Worm (Caenorhabditis elegans) whole organism, L4 larva: Measurements from ENCODE around the gene Y71H2AM.11.

Source experiments
- F26F4.8 ChIP-seq: fragments of 200-800 bp; sonication (Bioruptor generic); conservative IDR thresholded peaks from 2 replicates; pipeline ENCODE4 v1.3.6; 2022; ENCODE audit warnings: missing genetic modification characterization, missing compliant biosample characterization
- F37D6.2 ChIP-seq: sonication (generic microtip); optimal IDR thresholded peaks from 2 replicates; lab custom pipeline; 2016; ENCODE audit warnings: mild to moderate bottlenecking, missing genetic modification characterization, missing compliant biosample characterization
- F44E2.7 ChIP-seq: fragments of 200-800 bp; sonication (Bioruptor generic); IDR thresholded peaks from 2 replicates; pipeline ENCODE4 v2.1.2; 2022; ENCODE audit warnings: missing genetic modification characterization, missing compliant biosample characterization
- F49E8.2 ChIP-seq: sonication (generic microtip); optimal IDR thresholded peaks from 2 replicates; lab custom pipeline; 2016; ENCODE audit warnings: missing compliant biosample characterization, mild to moderate bottlenecking, missing genetic modification characterization, borderline replicate concordance
- R02D3.7 ChIP-seq: fragments of 150-350 bp; sonication (generic microtip); optimal IDR thresholded peaks from 3 replicates; lab custom pipeline; 2014; ENCODE audit warnings: missing biosample characterization, missing genetic modification characterization
- T20F7.1 ChIP-seq: fragments of 200-800 bp; sonication (Bioruptor generic); optimal IDR thresholded peaks from 2 replicates; lab custom pipeline; 2018; ENCODE audit warnings: mild to moderate bottlenecking, missing genetic modification characterization, missing compliant biosample characterization
- Y105C5A.15 ChIP-seq: fragments of 200-800 bp; sonication (Bioruptor generic); IDR thresholded peaks from 2 replicates; pipeline ENCODE4 v1.3.6; 2022; ENCODE audit warnings: missing genetic modification characterization, missing compliant biosample characterization
- ZK337.2 ChIP-seq: fragments of 200-800 bp; sonication (Bioruptor generic); IDR thresholded peaks from 2 replicates; pipeline ENCODE4 v1.3.6; 2022; ENCODE audit warnings: missing genetic modification reagents, missing genetic modification characterization, missing compliant biosample characterization
- ZK546.5 ChIP-seq, 2 experiments: sonication (generic microtip); optimal IDR thresholded peaks; 2 replicates each; lab custom pipeline; 2017; ENCODE audit warnings: missing biosample characterization in 2 of 2, missing genetic modification characterization in 2 of 2
- aly-2 ChIP-seq: sonication (generic microtip); optimal IDR thresholded peaks from 2 replicates; lab custom pipeline; 2018; ENCODE audit warnings: missing biosample characterization, missing genetic modification characterization
- ceh-28 ChIP-seq: fragments of 150-350 bp; optimal IDR thresholded peaks from 2 replicates; lab custom pipeline; 2014; ENCODE audit warnings: missing biosample characterization, missing genetic modification reagents, missing genetic modification characterization
- ceh-32 ChIP-seq: sonication (generic microtip); optimal IDR thresholded peaks from 2 replicates; lab custom pipeline; 2016; ENCODE audit warnings: mild to moderate bottlenecking, missing genetic modification characterization, missing compliant biosample characterization; ENCODE audit not compliant: poor library complexity
- ceh-44 ChIP-seq: fragments of 200-800 bp; sonication (Bioruptor generic); IDR thresholded peaks from 2 replicates; pipeline ENCODE4 v1.3.6; 2022; ENCODE audit warnings: missing genetic modification reagents, missing genetic modification characterization, missing compliant biosample characterization
- ceh-82 ChIP-seq: sonication (generic microtip); optimal IDR thresholded peaks from 2 replicates; lab custom pipeline; 2017; ENCODE audit warnings: missing biosample characterization, missing genetic modification characterization
- ces-1 ChIP-seq: fragments of 150-350 bp; sonication (generic microtip); optimal IDR thresholded peaks from 4 replicates; lab custom pipeline; 2014; ENCODE audit warnings: missing biosample characterization, missing genetic modification reagents, missing genetic modification characterization
- daf-16 ChIP-seq, 3 experiments: sonication (generic microtip); optimal IDR thresholded peaks; 2 replicates each; lab custom pipeline; 2016 to 2017; ENCODE audit warnings: missing genetic modification characterization in 3 of 3, missing genetic modification reagents in 3 of 3, mild to moderate bottlenecking in 2 of 3, missing compliant biosample characterization in 2 of 3, missing biosample characterization in 1 of 3, moderate library complexity in 1 of 3
- daf-8 ChIP-seq: fragments of 200-800 bp; sonication (Bioruptor generic); IDR thresholded peaks from 2 replicates; pipeline ENCODE4 v1.3.6; 2022; ENCODE audit warnings: missing genetic modification characterization, missing compliant biosample characterization
- dmd-6 ChIP-seq: fragments of 200-800 bp; sonication (Bioruptor generic); IDR thresholded peaks from 2 replicates; pipeline ENCODE4 v1.3.6; 2022; ENCODE audit warnings: missing genetic modification reagents, missing genetic modification characterization, missing compliant biosample characterization
- dmd-8 ChIP-seq: fragments of 200-800 bp; sonication (Bioruptor generic); IDR thresholded peaks from 2 replicates; pipeline ENCODE4 v1.3.6; 2022; ENCODE audit warnings: missing genetic modification characterization, missing compliant biosample characterization
- dpl-1 ChIP-seq: fragments of 150-350 bp; optimal IDR thresholded peaks from 2 replicates; lab custom pipeline; 2014; ENCODE audit warnings: missing biosample characterization, missing genetic modification reagents, missing genetic modification characterization
- dve-1 ChIP-seq: sonication (generic microtip); optimal IDR thresholded peaks from 2 replicates; lab custom pipeline; 2017; ENCODE audit warnings: antibody characterized with exemption, mild to moderate bottlenecking, missing genetic modification characterization, missing compliant biosample characterization; ENCODE audit not compliant: insufficient read depth
- egl-27 ChIP-seq: sonication (generic microtip); optimal IDR thresholded peaks from 3 replicates; lab custom pipeline; 2017; ENCODE audit warnings: missing biosample characterization, missing genetic modification reagents, missing genetic modification characterization
- egl-43 ChIP-seq: fragments of 200-800 bp; sonication (Bioruptor generic); IDR thresholded peaks from 2 replicates; pipeline ENCODE4 v1.3.6; 2022; ENCODE audit warnings: missing genetic modification reagents, missing genetic modification characterization, missing compliant biosample characterization
- hlh-11 ChIP-seq: fragments of 200-800 bp; sonication (Bioruptor generic); optimal IDR thresholded peaks from 2 replicates; lab custom pipeline; 2018; ENCODE audit warnings: mild to moderate bottlenecking, missing genetic modification characterization, missing compliant biosample characterization
- jun-1 ChIP-seq: fragments of 150-350 bp; optimal IDR thresholded peaks from 2 replicates; lab custom pipeline; 2014; ENCODE audit warnings: missing biosample characterization, missing genetic modification reagents, missing genetic modification characterization
- lin-1 ChIP-seq: fragments of 200-800 bp; sonication (Bioruptor generic); IDR thresholded peaks from 2 replicates; pipeline ENCODE4 v1.3.6; 2022; ENCODE audit warnings: missing genetic modification reagents, missing genetic modification characterization, missing compliant biosample characterization
- lin-13 ChIP-seq: fragments of 150-350 bp; optimal IDR thresholded peaks from 2 replicates; lab custom pipeline; 2014; ENCODE audit warnings: missing biosample characterization, missing genetic modification reagents, missing genetic modification characterization
- lin-29 ChIP-seq: fragments of 200-800 bp; sonication (Bioruptor generic); IDR thresholded peaks from 2 replicates; pipeline ENCODE4 v1.3.6; 2022; ENCODE audit warnings: missing genetic modification reagents, missing genetic modification characterization, missing compliant biosample characterization
- lir-3 ChIP-seq: sonication (generic microtip); optimal IDR thresholded peaks from 2 replicates; lab custom pipeline; 2016; ENCODE audit warnings: mild to moderate bottlenecking, missing genetic modification characterization, missing compliant biosample characterization
- mes-2 ChIP-seq: sonication (generic microtip); optimal IDR thresholded peaks from 2 replicates; lab custom pipeline; 2016; ENCODE audit warnings: missing genotype, mild to moderate bottlenecking, missing genetic modification characterization, missing compliant biosample characterization; ENCODE audit not compliant: poor library complexity, severe bottlenecking
- nhr-10 ChIP-seq: fragments of 150-350 bp; optimal IDR thresholded peaks from 2 replicates; lab custom pipeline; 2014; ENCODE audit warnings: missing biosample characterization, missing genetic modification characterization
- nhr-102 ChIP-seq: sonication (generic microtip); optimal IDR thresholded peaks from 2 replicates; lab custom pipeline; 2016; ENCODE audit warnings: mild to moderate bottlenecking, missing genetic modification characterization, moderate library complexity, missing compliant biosample characterization
- nhr-111 ChIP-seq: fragments of 200-800 bp; sonication (Bioruptor generic); optimal IDR thresholded peaks from 2 replicates; lab custom pipeline; 2018; ENCODE audit warnings: mild to moderate bottlenecking, missing genetic modification characterization, missing compliant biosample characterization
- nhr-237 ChIP-seq: sonication (generic microtip); optimal IDR thresholded peaks from 2 replicates; lab custom pipeline; 2017; ENCODE audit warnings: missing biosample characterization, missing genetic modification characterization
- nhr-28 ChIP-seq: fragments of 150-350 bp; optimal IDR thresholded peaks from 2 replicates; lab custom pipeline; 2014; ENCODE audit warnings: missing biosample characterization, missing genetic modification characterization
- nhr-48 ChIP-seq: sonication (generic microtip); optimal IDR thresholded peaks from 2 replicates; lab custom pipeline; 2016; ENCODE audit warnings: mild to moderate bottlenecking, missing genetic modification characterization, missing compliant biosample characterization
- nhr-6 ChIP-seq: fragments of 150-350 bp; optimal IDR thresholded peaks from 2 replicates; lab custom pipeline; 2014; ENCODE audit warnings: missing biosample characterization, missing genetic modification characterization
- nhr-77 ChIP-seq: fragments of 150-350 bp; optimal IDR thresholded peaks from 2 replicates; lab custom pipeline; 2014; ENCODE audit warnings: missing biosample characterization, missing genetic modification characterization
- php-3 ChIP-seq: fragments of 200-800 bp; sonication (Bioruptor generic); IDR thresholded peaks from 2 replicates; pipeline ENCODE4 v1.3.6; 2022; ENCODE audit warnings: missing genetic modification reagents, missing genetic modification characterization, missing compliant biosample characterization
- pqm-1 ChIP-seq: sonication (generic microtip); optimal IDR thresholded peaks from 2 replicates; lab custom pipeline; 2017; ENCODE audit warnings: missing biosample characterization, missing genetic modification characterization
- rbr-2 ChIP-seq: sonication (generic microtip); optimal IDR thresholded peaks from 2 replicates; lab custom pipeline; 2016; ENCODE audit warnings: missing genotype, missing genetic modification characterization, missing compliant biosample characterization
- saeg-2 ChIP-seq: fragments of 200-800 bp; sonication (Bioruptor generic); IDR thresholded peaks from 2 replicates; pipeline ENCODE4 v1.3.6; 2022; ENCODE audit warnings: missing genetic modification reagents, missing genetic modification characterization, missing compliant biosample characterization
- sdz-12 ChIP-seq: fragments of 200-800 bp; sonication (Bioruptor generic); optimal IDR thresholded peaks from 2 replicates; lab custom pipeline; 2018; ENCODE audit warnings: mild to moderate bottlenecking, missing genetic modification characterization, missing compliant biosample characterization
- skn-1 ChIP-seq: fragments of 150-350 bp; optimal IDR thresholded peaks from 2 replicates; lab custom pipeline; 2014; ENCODE audit warnings: missing biosample characterization, missing genetic modification characterization
- tag-97 ChIP-seq: fragments of 200-800 bp; sonication (Bioruptor generic); IDR thresholded peaks from 2 replicates; pipeline ENCODE4 v1.3.6; 2022; ENCODE audit warnings: missing genetic modification characterization, missing compliant biosample characterization
- tra-1 ChIP-seq: fragments of 200-800 bp; sonication (Bioruptor generic); IDR thresholded peaks from 2 replicates; pipeline ENCODE4 v1.3.6; 2022; ENCODE audit warnings: missing genetic modification reagents, missing genetic modification characterization, missing compliant biosample characterization
- unc-130 ChIP-seq: sonication (generic microtip); optimal IDR thresholded peaks from 2 replicates; lab custom pipeline; 2016; ENCODE audit warnings: missing genetic modification reagents, missing genetic modification characterization, missing compliant biosample characterization
- unc-39 ChIP-seq: sonication (generic microtip); optimal IDR thresholded peaks from 2 replicates; lab custom pipeline; 2017; ENCODE audit warnings: missing biosample characterization, missing genetic modification characterization
- unc-62 ChIP-seq, 3 experiments: fragments of 150-350 bp in 1 of 3; sonication (generic microtip); optimal IDR thresholded peaks in 2 of 3; peaks in 1 of 3; 1 replicate in 1 of 3; 2 replicates in 2 of 3; lab custom pipeline; 2014 to 2017; ENCODE audit warnings: missing biosample characterization in 3 of 3, missing genetic modification characterization in 3 of 3, missing genetic modification reagents in 3 of 3, missing genotype in 1 of 3
- zag-1 ChIP-seq: fragments of 150-350 bp; optimal IDR thresholded peaks from 2 replicates; lab custom pipeline; 2014; ENCODE audit warnings: missing biosample characterization, missing genetic modification characterization
- zip-11 ChIP-seq: fragments of 200-800 bp; sonication (Bioruptor generic); IDR thresholded peaks from 2 replicates; pipeline ENCODE4 v1.3.6; 2022; ENCODE audit warnings: missing genetic modification characterization, missing compliant biosample characterization

Y71H2AM.11 gene

DNA sequence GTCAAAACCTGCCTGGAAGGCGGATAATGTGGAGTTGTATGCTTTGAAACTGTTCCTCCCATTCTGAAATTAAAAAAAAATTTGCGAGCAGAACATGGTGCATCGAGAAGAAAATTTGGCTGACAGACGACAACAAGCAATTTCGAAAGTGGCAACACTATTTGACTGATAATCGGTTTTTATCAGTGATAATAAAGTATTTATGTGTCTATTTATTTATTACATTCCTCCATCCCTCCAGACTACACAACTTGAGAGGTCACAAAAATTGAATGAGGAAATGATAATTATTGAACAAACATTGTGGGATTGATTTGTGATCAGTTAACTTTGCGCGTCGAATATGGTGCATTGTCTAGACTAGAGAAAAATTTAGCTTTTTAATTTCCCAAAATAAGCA is 14.6 kb upstream of the Y71H2AM.11 start, which contains the start of gene cest-25:
TSS of gene cest-25 (minus strand) at position 63 of the 400 bp plus-strand sequence.
- TF ChIP-seq zip-11 (GFP tag; lab: Robert Waterston, UW) (no peak), saeg-2 (GFP tag; lab: Robert Waterston, UW) (no peak), lin-1 (GFP tag; lab: Robert Waterston, UW) (0 out of 2 replicates have a peak, but pooled peaks have one; percentile 25), ceh-28 (tag; lab: Kevin White, UChicago) (no peak), lin-13 (no peak), tra-1 (GFP tag; lab: Robert Waterston, UW) (no peak), unc-39 (tag; lab: Kevin White, UChicago) (no peak), nhr-77 (peak; percentile 71), zag-1 (no peak), nhr-6 (tag; lab: Kevin White, UChicago) (no peak), aly-2 (no peak), tag-97 (GFP tag; lab: Robert Waterston, UW) (no peak), nhr-102 (peak; percentile 7), F44E2.7 (no peak), daf-8 (GFP tag; lab: Robert Waterston, UW) (no peak), dmd-8 (GFP tag; lab: Robert Waterston, UW) (no peak), ZK546.5 (tag; optimal IDR thresholded peaks at IDR 0.05; lab: Kevin White, UChicago) (no peak), nhr-10 (tag; lab: Kevin White, UChicago) (no peak), nhr-237 (no peak), F37D6.2 (tag; lab: Kevin White, UChicago) (no peak), nhr-28 (peak; percentile 96), F49E8.2 (tag; lab: Kevin White, UChicago) (no peak), Y105C5A.15 (no peak), dve-1 (peak; percentile 81), R02D3.7 (tag; lab: Kevin White, UChicago) (no peak), rbr-2 (tag; lab: Kevin White, UChicago) (no peak), nhr-48 (no peak), lin-29 (GFP tag; lab: Robert Waterston, UW) (no peak), unc-62 (GFP tag; optimal IDR thresholded peaks at IDR 0.05 in 1 of 2; lab: Kevin White, UChicago) (no peak), unc-62 (tag; optimal IDR thresholded peaks at IDR 0.05; lab: Kevin White, UChicago) (no peak), pqm-1 (tag; lab: Kevin White, UChicago) (peak; percentile 97), unc-130 (no peak), T20F7.1 (GFP tag; lab: Kevin White, UChicago) (peak; percentile 21), nhr-111 (GFP tag; lab: Kevin White, UChicago) (no peak), sdz-12 (no peak), php-3 (GFP tag; lab: Robert Waterston, UW) (peak; percentile 90), ces-1 (no peak), ceh-32 (tag; lab: Kevin White, UChicago) (no peak), egl-43 (no peak), hlh-11 (peak; percentile 71), daf-16 (GFP tag; optimal IDR thresholded peaks at IDR 0.05; lab: Kevin White, UChicago) (peak in 1 of 2 experiments; percentile 53), daf-16 (tag; optimal IDR thresholded peaks at IDR 0.05; lab: Kevin White, UChicago) (peak; percentile 95), ceh-82 (tag; lab: Kevin White, UChicago) (no peak), dmd-6 (GFP tag; lab: Robert Waterston, UW) (peak; percentile 77)

DNA sequence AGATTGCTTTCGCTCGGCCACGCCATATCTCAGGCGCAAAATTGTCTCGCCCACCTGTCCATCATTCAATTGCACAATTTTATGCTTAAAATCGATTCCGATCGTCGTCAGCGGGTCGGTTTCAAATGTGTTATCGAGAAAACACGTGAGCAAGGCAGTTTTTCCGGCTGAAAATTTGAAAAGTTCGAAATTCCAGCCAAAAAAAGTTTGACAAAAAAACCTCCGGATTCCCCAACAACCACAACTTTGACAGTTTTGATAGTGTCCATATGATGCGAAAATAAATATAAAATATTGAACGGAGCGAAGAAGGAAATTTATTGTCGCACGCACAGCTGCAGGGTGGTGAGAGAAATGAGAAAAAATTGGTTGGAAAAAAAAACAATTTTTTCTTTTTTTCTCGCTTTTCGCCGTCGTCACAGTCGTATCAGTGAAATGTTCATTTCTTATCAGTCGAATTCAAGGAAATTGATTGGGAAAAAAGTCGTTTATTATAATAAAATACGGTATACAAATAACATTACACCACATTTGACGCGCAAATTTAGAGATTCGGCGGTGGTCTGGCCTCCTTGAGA is 8.8 kb upstream of the Y71H2AM.11 start, which contains the start of gene Y71H2AM.12:
TSS of gene Y71H2AM.12 (minus strand) at position 486 of the 578 bp plus-strand sequence.
- no peak for TF ChIP-seq ceh-44 (GFP tag; lab: Robert Waterston, UW)
- no peak for TF ChIP-seq daf-16 (GFP tag; optimal IDR thresholded peaks at IDR 0.05; lab: Kevin White, UChicago)
- TF ChIP-seq daf-16 (tag; optimal IDR thresholded peaks at IDR 0.05; lab: Kevin White, UChicago) = peak; percentile 25
- no peak for TF ChIP-seq tag-97 (GFP tag; lab: Robert Waterston, UW)
- TF ChIP-seq ZK546.5 (tag; optimal IDR thresholded peaks at IDR 0.05; lab: Kevin White, UChicago) = no peak
- no peak for TF ChIP-seq ZK337.2 (GFP tag; lab: Robert Waterston, UW)
- no peak for TF ChIP-seq dpl-1 (GFP tag; lab: Kevin White, UChicago)
- TF ChIP-seq mes-2 (tag; lab: Kevin White, UChicago) = no peak
- TF ChIP-seq lir-3 (tag; lab: Kevin White, UChicago) = no peak
- no peak for TF ChIP-seq unc-39 (tag; lab: Kevin White, UChicago)
- no peak for TF ChIP-seq jun-1 (tag; lab: Kevin White, UChicago)
- TF ChIP-seq nhr-237 = no peak
- no peak for TF ChIP-seq rbr-2 (tag; lab: Kevin White, UChicago)
- no peak for TF ChIP-seq egl-27 (tag; lab: Kevin White, UChicago)
- TF ChIP-seq tra-1 (GFP tag; lab: Robert Waterston, UW) = 0 out of 2 replicates have a peak, but pooled peaks have one; percentile 55
- TF ChIP-seq skn-1 (tag; lab: Kevin White, UChicago) = no peak
- TF ChIP-seq nhr-28 = peak; percentile 30
- TF ChIP-seq zip-11 (GFP tag; lab: Robert Waterston, UW) = no peak
- no peak for TF ChIP-seq F26F4.8 (GFP tag; lab: Robert Waterston, UW)
